Fruit fly (Drosophila melanogaster) Kc167 (cell line): ENCODE results near the gene cv-c.

ENCODE experiments used
- Myc ChIP-seq: fragments of >200 bp; optimal IDR thresholded peaks from 2 replicates; lab custom pipeline; 2017; ENCODE audit warnings: missing external identifiers
- psq ChIP-seq: fragments of >200 bp; optimal IDR thresholded peaks from 2 replicates; lab custom pipeline; 2017; ENCODE audit warnings: missing external identifiers
- ttk ChIP-seq: sonication (Bioruptor generic); optimal IDR thresholded peaks from 2 replicates; lab custom pipeline; 2017; ENCODE audit warnings: missing external identifiers

- no peak for TF ChIP-seq psq (lab: Kevin White, UChicago)
- no peak for TF ChIP-seq Myc (lab: Kevin White, UChicago)
- TF ChIP-seq ttk (lab: Kevin White, UChicago), result no peak
Observed at dm6 chr3R:14363172-14363571, 118.3 kb downstream of the cv-c start.
